Worm (Caenorhabditis elegans) whole organism, L4 larva: Measurements from ENCODE around the gene F35E8.1.

Source experiments
- D1046.2 ChIP-seq: fragments of 200-800 bp; sonication (Bioruptor generic); IDR thresholded peaks from 2 replicates; pipeline ENCODE4 v1.3.6; 2022; ENCODE audit warnings: missing genetic modification characterization, missing compliant biosample characterization
- F26F4.8 ChIP-seq: fragments of 200-800 bp; sonication (Bioruptor generic); conservative IDR thresholded peaks from 2 replicates; pipeline ENCODE4 v1.3.6; 2022; ENCODE audit warnings: missing genetic modification characterization, missing compliant biosample characterization
- F44E2.7 ChIP-seq: fragments of 200-800 bp; sonication (Bioruptor generic); IDR thresholded peaks from 2 replicates; pipeline ENCODE4 v2.1.2; 2022; ENCODE audit warnings: missing genetic modification characterization, missing compliant biosample characterization
- T26A8.4 ChIP-seq: fragments of 200-800 bp; sonication (Bioruptor generic); IDR thresholded peaks from 2 replicates; pipeline ENCODE4 v1.3.6; 2022; ENCODE audit warnings: missing genetic modification characterization, missing compliant biosample characterization
- Y5F2A.4 ChIP-seq: fragments of 200-800 bp; sonication (Bioruptor generic); optimal IDR thresholded peaks from 2 replicates; lab custom pipeline; 2018; ENCODE audit warnings: mild to moderate bottlenecking, missing genetic modification characterization, missing compliant biosample characterization
- Y75B8A.6 ChIP-seq: fragments of 200-800 bp; sonication (Bioruptor generic); IDR thresholded peaks from 2 replicates; pipeline ENCODE4 v1.3.6; 2022; ENCODE audit warnings: missing genetic modification reagents, missing genetic modification characterization, missing compliant biosample characterization
- aly-2 ChIP-seq: sonication (generic microtip); optimal IDR thresholded peaks from 2 replicates; lab custom pipeline; 2018; ENCODE audit warnings: missing biosample characterization, missing genetic modification characterization
- ama-1 ChIP-seq: fragments of 150-350 bp; optimal IDR thresholded peaks from 2 replicates; lab custom pipeline; 2014; ENCODE audit warnings: inconsistent platforms, mixed read lengths
- arid-1 ChIP-seq: fragments of 200-800 bp; sonication (Bioruptor generic); conservative IDR thresholded peaks from 2 replicates; pipeline ENCODE4 v1.3.6; 2022; ENCODE audit warnings: missing genetic modification reagents, missing genetic modification characterization, missing compliant biosample characterization
- attf-4 ChIP-seq: sonication (generic microtip); optimal IDR thresholded peaks from 3 replicates; lab custom pipeline; 2017; ENCODE audit warnings: missing biosample characterization, missing genetic modification characterization
- ceh-28 ChIP-seq: fragments of 150-350 bp; optimal IDR thresholded peaks from 2 replicates; lab custom pipeline; 2014; ENCODE audit warnings: missing biosample characterization, missing genetic modification reagents, missing genetic modification characterization
- ceh-32 ChIP-seq: sonication (generic microtip); optimal IDR thresholded peaks from 2 replicates; lab custom pipeline; 2016; ENCODE audit warnings: mild to moderate bottlenecking, missing genetic modification characterization, missing compliant biosample characterization; ENCODE audit not compliant: poor library complexity
- ceh-44 ChIP-seq: fragments of 200-800 bp; sonication (Bioruptor generic); IDR thresholded peaks from 2 replicates; pipeline ENCODE4 v1.3.6; 2022; ENCODE audit warnings: missing genetic modification reagents, missing genetic modification characterization, missing compliant biosample characterization
- ceh-62 ChIP-seq: sonication (generic microtip); optimal IDR thresholded peaks from 2 replicates; lab custom pipeline; 2017; ENCODE audit warnings: missing biosample characterization, missing genetic modification characterization
- dmd-6 ChIP-seq: fragments of 200-800 bp; sonication (Bioruptor generic); IDR thresholded peaks from 2 replicates; pipeline ENCODE4 v1.3.6; 2022; ENCODE audit warnings: missing genetic modification reagents, missing genetic modification characterization, missing compliant biosample characterization
- dve-1 ChIP-seq: sonication (generic microtip); optimal IDR thresholded peaks from 2 replicates; lab custom pipeline; 2017; ENCODE audit warnings: antibody characterized with exemption, mild to moderate bottlenecking, missing genetic modification characterization, missing compliant biosample characterization; ENCODE audit not compliant: insufficient read depth
- egl-43 ChIP-seq: fragments of 200-800 bp; sonication (Bioruptor generic); IDR thresholded peaks from 2 replicates; pipeline ENCODE4 v1.3.6; 2022; ENCODE audit warnings: missing genetic modification reagents, missing genetic modification characterization, missing compliant biosample characterization
- gei-8 ChIP-seq: fragments of 200-800 bp; sonication (Bioruptor generic); optimal IDR thresholded peaks from 2 replicates; lab custom pipeline; 2018; ENCODE audit warnings: mild to moderate bottlenecking, missing genetic modification characterization, missing compliant biosample characterization
- hlh-11 ChIP-seq: fragments of 200-800 bp; sonication (Bioruptor generic); optimal IDR thresholded peaks from 2 replicates; lab custom pipeline; 2018; ENCODE audit warnings: mild to moderate bottlenecking, missing genetic modification characterization, missing compliant biosample characterization
- hlh-30 ChIP-seq: sonication (generic microtip); optimal IDR thresholded peaks from 2 replicates; lab custom pipeline; 2017; ENCODE audit warnings: antibody characterized with exemption, mild to moderate bottlenecking, missing genetic modification characterization, missing compliant biosample characterization; ENCODE audit not compliant: insufficient read depth
- jun-1 ChIP-seq: fragments of 150-350 bp; optimal IDR thresholded peaks from 2 replicates; lab custom pipeline; 2014; ENCODE audit warnings: missing biosample characterization, missing genetic modification reagents, missing genetic modification characterization
- lin-39 ChIP-seq: fragments of 150-350 bp; optimal IDR thresholded peaks from 2 replicates; lab custom pipeline; 2014; ENCODE audit warnings: missing biosample characterization, missing genetic modification reagents, missing genetic modification characterization
- lir-3 ChIP-seq: sonication (generic microtip); optimal IDR thresholded peaks from 2 replicates; lab custom pipeline; 2016; ENCODE audit warnings: mild to moderate bottlenecking, missing genetic modification characterization, missing compliant biosample characterization
- madf-5 ChIP-seq, 2 experiments: fragments of 200-800 bp; sonication (Bioruptor generic); IDR thresholded peaks; 2 replicates each; pipeline ENCODE4 v1.3.6; 2022; ENCODE audit warnings: missing compliant biosample characterization in 2 of 2, missing genetic modification characterization in 2 of 2
- mdt-29 ChIP-seq: fragments of 200-800 bp; sonication (Bioruptor generic); IDR thresholded peaks from 2 replicates; pipeline ENCODE4 v1.3.6; 2022; ENCODE audit warnings: missing genetic modification reagents, missing genetic modification characterization, missing compliant biosample characterization
- mes-2 ChIP-seq: sonication (generic microtip); optimal IDR thresholded peaks from 2 replicates; lab custom pipeline; 2016; ENCODE audit warnings: missing genotype, mild to moderate bottlenecking, missing genetic modification characterization, missing compliant biosample characterization; ENCODE audit not compliant: poor library complexity, severe bottlenecking
- mxl-2 ChIP-seq: fragments of 200-800 bp; sonication (Bioruptor generic); conservative IDR thresholded peaks from 2 replicates; pipeline ENCODE4 v1.3.6; 2022; ENCODE audit warnings: missing genetic modification reagents, missing genetic modification characterization, missing compliant biosample characterization
- mxl-3 ChIP-seq: fragments of 200-800 bp; sonication (Bioruptor generic); optimal IDR thresholded peaks from 2 replicates; lab custom pipeline; 2018; ENCODE audit warnings: mild to moderate bottlenecking, missing genetic modification characterization, missing compliant biosample characterization
- nhr-10 ChIP-seq: fragments of 150-350 bp; optimal IDR thresholded peaks from 2 replicates; lab custom pipeline; 2014; ENCODE audit warnings: missing biosample characterization, missing genetic modification characterization
- nhr-102 ChIP-seq: sonication (generic microtip); optimal IDR thresholded peaks from 2 replicates; lab custom pipeline; 2016; ENCODE audit warnings: mild to moderate bottlenecking, missing genetic modification characterization, moderate library complexity, missing compliant biosample characterization
- nhr-237 ChIP-seq: sonication (generic microtip); optimal IDR thresholded peaks from 2 replicates; lab custom pipeline; 2017; ENCODE audit warnings: missing biosample characterization, missing genetic modification characterization
- nhr-6 ChIP-seq: fragments of 150-350 bp; optimal IDR thresholded peaks from 2 replicates; lab custom pipeline; 2014; ENCODE audit warnings: missing biosample characterization, missing genetic modification characterization
- nhr-77 ChIP-seq: fragments of 150-350 bp; optimal IDR thresholded peaks from 2 replicates; lab custom pipeline; 2014; ENCODE audit warnings: missing biosample characterization, missing genetic modification characterization
- pha-4 ChIP-seq, 2 experiments: fragments of 150-350 bp in 1 of 2; fragments of 200-800 bp in 1 of 2; sonication (Bioruptor generic) in 1 of 2; IDR thresholded peaks in 1 of 2; optimal IDR thresholded peaks in 1 of 2; 2 replicates each; pipeline versions ENCODE4 v1.3.6 to Lab custom; 2014 to 2022; ENCODE audit warnings: missing genetic modification characterization in 2 of 2, missing genetic modification reagents in 2 of 2, missing biosample characterization in 1 of 2, missing compliant biosample characterization in 1 of 2
- php-3 ChIP-seq: fragments of 200-800 bp; sonication (Bioruptor generic); IDR thresholded peaks from 2 replicates; pipeline ENCODE4 v1.3.6; 2022; ENCODE audit warnings: missing genetic modification reagents, missing genetic modification characterization, missing compliant biosample characterization
- spr-1 ChIP-seq: sonication (generic microtip); optimal IDR thresholded peaks from 2 replicates; lab custom pipeline; 2016; ENCODE audit warnings: mild to moderate bottlenecking, missing genetic modification characterization, missing compliant biosample characterization
- spr-3 ChIP-seq: fragments of 200-800 bp; sonication (Bioruptor generic); optimal IDR thresholded peaks from 2 replicates; lab custom pipeline; 2018; ENCODE audit warnings: mild to moderate bottlenecking, missing genetic modification characterization, missing compliant biosample characterization
- unc-39 ChIP-seq: sonication (generic microtip); optimal IDR thresholded peaks from 2 replicates; lab custom pipeline; 2017; ENCODE audit warnings: missing biosample characterization, missing genetic modification characterization
- zag-1 ChIP-seq: fragments of 150-350 bp; optimal IDR thresholded peaks from 2 replicates; lab custom pipeline; 2014; ENCODE audit warnings: missing biosample characterization, missing genetic modification characterization
- zfp-2 ChIP-seq: sonication (generic microtip); optimal IDR thresholded peaks from 2 replicates; lab custom pipeline; 2016; ENCODE audit warnings: mild to moderate bottlenecking, missing genetic modification characterization, missing compliant biosample characterization
- zfp-3 ChIP-seq: fragments of 200-800 bp; sonication (Bioruptor generic); conservative IDR thresholded peaks from 2 replicates; pipeline ENCODE4 v1.3.6; 2022; ENCODE audit warnings: missing genetic modification reagents, missing genetic modification characterization, missing compliant biosample characterization
- zip-2 ChIP-seq: fragments of 150-350 bp; optimal IDR thresholded peaks from 2 replicates; lab custom pipeline; 2014; ENCODE audit warnings: missing biosample characterization, missing genetic modification characterization
- ztf-11 ChIP-seq: fragments of 150-350 bp; optimal IDR thresholded peaks from 2 replicates; lab custom pipeline; 2014; ENCODE audit warnings: missing biosample characterization, missing genetic modification characterization

The F35E8.1 gene

ce11 chrV:15880033-15880432 lies 25.4 kb downstream of the F35E8.1 start (continued):
- no peak for TF ChIP-seq zag-1 (tag; lab: Kevin White, UChicago)
- no peak for TF ChIP-seq Y75B8A.6 (GFP tag; lab: Robert Waterston, UW)
- no peak for TF ChIP-seq nhr-77 (tag; lab: Kevin White, UChicago)
- no peak for TF ChIP-seq Y5F2A.4 (GFP tag; lab: Kevin White, UChicago)
- TF ChIP-seq nhr-10 (tag; lab: Kevin White, UChicago), result no peak
- TF ChIP-seq ceh-32 (tag; lab: Kevin White, UChicago), result no peak
- no peak for TF ChIP-seq mdt-29 (GFP tag; lab: Robert Waterston, UW)
- TF ChIP-seq hlh-30 (tag; lab: Kevin White, UChicago), result peak; percentile 40
- TF ChIP-seq madf-5 (GFP tag; IDR thresholded peaks at IDR 0.05; lab: Robert Waterston, UW), result no peak
- TF ChIP-seq nhr-6 (tag; lab: Kevin White, UChicago), result no peak
- TF ChIP-seq jun-1 (tag; lab: Kevin White, UChicago), result no peak
- TF ChIP-seq F26F4.8 (GFP tag; lab: Robert Waterston, UW), result no peak
- no peak for TF ChIP-seq nhr-102 (tag; lab: Kevin White, UChicago)
- no peak for TF ChIP-seq mes-2
- TF ChIP-seq mxl-3 (GFP tag; lab: Kevin White, UChicago), result no peak
- no peak for TF ChIP-seq ceh-62
- TF ChIP-seq ama-1 (lab: Kevin White, UChicago), result no peak
- TF ChIP-seq zfp-3 (GFP tag; lab: Robert Waterston, UW), result no peak
- no peak for TF ChIP-seq ztf-11
- no peak for TF ChIP-seq ceh-28 (tag; lab: Kevin White, UChicago)
- TF ChIP-seq pha-4 (GFP tag; IDR thresholded peaks at IDR 0.05; lab: Robert Waterston, UW), result no peak
- no peak for TF ChIP-seq pha-4 (tag; optimal IDR thresholded peaks at IDR 0.05; lab: Kevin White, UChicago)
- peak; percentile 6 for TF ChIP-seq hlh-11
- peak; percentile 82 for TF ChIP-seq dmd-6
- no peak for TF ChIP-seq zip-2
- TF ChIP-seq php-3, result no peak
- TF ChIP-seq D1046.2 (GFP tag; lab: Robert Waterston, UW), result no peak
- no peak for TF ChIP-seq F44E2.7
- TF ChIP-seq mxl-2 (GFP tag; lab: Robert Waterston, UW), result no peak
- no peak for TF ChIP-seq aly-2 (tag; lab: Kevin White, UChicago)
- no peak for TF ChIP-seq lir-3 (tag; lab: Kevin White, UChicago)
- TF ChIP-seq gei-8 (GFP tag; lab: Kevin White, UChicago), result no peak
- TF ChIP-seq zfp-2 (tag; lab: Kevin White, UChicago), result no peak
- TF ChIP-seq spr-1 (tag; lab: Kevin White, UChicago), result no peak
- no peak for TF ChIP-seq unc-39 (tag; lab: Kevin White, UChicago)
- no peak for TF ChIP-seq arid-1
- TF ChIP-seq ceh-44 (GFP tag; lab: Robert Waterston, UW), result no peak
- TF ChIP-seq nhr-237 (tag; lab: Kevin White, UChicago), result no peak

- TF ChIP-seq hlh-11 (no peak), D1046.2 (GFP tag; lab: Robert Waterston, UW) (no peak), egl-43 (GFP tag; lab: Robert Waterston, UW) (no peak)
- TF ChIP-seq, all 104 proteins: peak for 0
Measured at ce11 chrV:15879508-15879907, 25.9 kb downstream of the F35E8.1 start, which contains the start of gene nhr-84. nhr-84 (minus strand) TSS chrV:15879608.

ce11 chrV:15876308-15876707 lies 29.1 kb downstream of the F35E8.1 start, which contains the start of gene nhr-102:
nhr-102 (minus strand) TSS chrV:15876408.
- TF ChIP-seq lin-39 (tag; lab: Kevin White, UChicago) (no peak), dve-1 (tag; lab: Kevin White, UChicago) (peak; percentile 2), spr-3 (GFP tag; lab: Kevin White, UChicago) (no peak), T26A8.4 (GFP tag; lab: Robert Waterston, UW) (0 out of 2 replicates have a peak, but pooled peaks have one; percentile 26), attf-4 (tag; lab: Kevin White, UChicago) (no peak)
